Worm (Caenorhabditis elegans) whole organism, L1 larva: Measurements from ENCODE around the gene K12H6.12.
A peak's percentile ranks its signal among the peaks of the same experiment; 100 is the strongest.

Experiments
- C16A3.4 ChIP-seq: fragments of 150-350 bp; optimal IDR thresholded peaks from 2 replicates; lab custom pipeline; 2014; ENCODE audit warnings: missing biosample characterization, missing genetic modification characterization
- F16B12.6 ChIP-seq: fragments of 150-350 bp; optimal IDR thresholded peaks from 2 replicates; lab custom pipeline; 2014; ENCODE audit warnings: missing biosample characterization, missing genetic modification characterization
- ama-1 ChIP-seq: fragments of 150-350 bp; optimal IDR thresholded peaks from 2 replicates; lab custom pipeline; 2014
- blmp-1 ChIP-seq: fragments of 150-350 bp; optimal IDR thresholded peaks from 2 replicates; lab custom pipeline; 2014; ENCODE audit warnings: missing biosample characterization, missing genetic modification characterization
- ceh-8 ChIP-seq: fragments of 200-800 bp; sonication (Bioruptor generic); optimal IDR thresholded peaks from 2 replicates; lab custom pipeline; 2018; ENCODE audit warnings: mild to moderate bottlenecking, missing genetic modification characterization, moderate library complexity, missing compliant biosample characterization
- ceh-88 ChIP-seq: fragments of 200-800 bp; sonication (Bioruptor generic); IDR thresholded peaks from 2 replicates; pipeline ENCODE4 v1.3.6; 2022; ENCODE audit warnings: missing genetic modification characterization, missing compliant biosample characterization
- ceh-90 ChIP-seq: sonication (generic microtip); optimal IDR thresholded peaks from 2 replicates; lab custom pipeline; 2016; ENCODE audit warnings: missing genetic modification characterization, missing compliant biosample characterization
- ces-1 ChIP-seq: fragments of 150-350 bp; optimal IDR thresholded peaks from 2 replicates; lab custom pipeline; 2014; ENCODE audit warnings: missing biosample characterization, missing genetic modification reagents, missing genetic modification characterization
- dpl-1 ChIP-seq, 3 experiments: fragments of 150-350 bp in 2 of 3; sonication (generic microtip) in 1 of 3; optimal IDR thresholded peaks; 2 replicates each; lab custom pipeline; 2014 to 2017; ENCODE audit warnings: missing biosample characterization in 3 of 3, missing genetic modification characterization in 3 of 3, missing genetic modification reagents in 3 of 3
- efl-1 ChIP-seq, 4 experiments: fragments of 150-350 bp; optimal IDR thresholded peaks in 3 of 4; peaks in 1 of 4; 1 replicate in 1 of 4; 2 replicates in 3 of 4; lab custom pipeline; 2014; ENCODE audit warnings: missing biosample characterization in 2 of 4, missing genetic modification characterization in 2 of 4, missing genetic modification reagents in 2 of 4
- efl-3 ChIP-seq: fragments of 200-800 bp; sonication (Bioruptor generic); optimal IDR thresholded peaks from 2 replicates; lab custom pipeline; 2018; ENCODE audit warnings: mild to moderate bottlenecking, missing genetic modification characterization, missing compliant biosample characterization
- egl-13 ChIP-seq: sonication (generic microtip); optimal IDR thresholded peaks from 2 replicates; lab custom pipeline; 2016; ENCODE audit warnings: missing genotype, missing genetic modification reagents, missing genetic modification characterization, missing compliant biosample characterization
- elt-2 ChIP-seq: sonication (generic microtip); optimal IDR thresholded peaks from 2 replicates; lab custom pipeline; 2016; ENCODE audit warnings: missing genetic modification characterization, mild to moderate bottlenecking, inconsistent platforms, missing compliant biosample characterization, missing genetic modification reagents
- elt-3 ChIP-seq, 6 experiments: fragments of 150-350 bp in 1 of 6; sonication (generic microtip); optimal IDR thresholded peaks; 2 replicates each; lab custom pipeline; 2017 to 2018; ENCODE audit warnings: missing biosample characterization in 6 of 6, missing genetic modification characterization in 6 of 6, inconsistent platforms in 1 of 6
- fos-1 ChIP-seq: fragments of 150-350 bp; optimal IDR thresholded peaks from 2 replicates; lab custom pipeline; 2014; ENCODE audit warnings: missing biosample characterization, missing genetic modification characterization
- grh-1 ChIP-seq: fragments of 200-800 bp; sonication (Bioruptor generic); IDR thresholded peaks from 2 replicates; pipeline ENCODE4 v1.3.6; 2022; ENCODE audit warnings: missing genetic modification reagents, missing genetic modification characterization, missing compliant biosample characterization
- hlh-4 ChIP-seq: sonication (generic microtip); optimal IDR thresholded peaks from 2 replicates; lab custom pipeline; 2016; ENCODE audit warnings: mild to moderate bottlenecking, missing genetic modification characterization, missing compliant biosample characterization
- irx-1 ChIP-seq: sonication (generic microtip); optimal IDR thresholded peaks from 2 replicates; lab custom pipeline; 2016; ENCODE audit warnings: missing genetic modification characterization, missing compliant biosample characterization
- isw-1 ChIP-seq: fragments of 200-800 bp; sonication (Bioruptor generic); IDR thresholded peaks from 2 replicates; pipeline ENCODE4 v1.3.6; 2022; ENCODE audit warnings: missing genetic modification characterization, missing compliant biosample characterization
- lin-14 ChIP-seq: fragments of 200-800 bp; sonication (Bioruptor generic); optimal IDR thresholded peaks from 2 replicates; lab custom pipeline; 2018; ENCODE audit warnings: mild to moderate bottlenecking, missing genetic modification characterization, moderate library complexity, missing compliant biosample characterization
- lin-35 ChIP-seq, 2 experiments: fragments of 150-350 bp; optimal IDR thresholded peaks; 2 replicates each; lab custom pipeline; 2014; ENCODE audit warnings: missing biosample characterization in 2 of 2, missing genetic modification characterization in 2 of 2, missing genetic modification reagents in 2 of 2
- lsy-2 ChIP-seq, 2 experiments: fragments of 150-350 bp; optimal IDR thresholded peaks; 2 replicates each; lab custom pipeline; 2014; ENCODE audit warnings: missing biosample characterization in 2 of 2, missing genetic modification characterization in 2 of 2
- mab-9 ChIP-seq: fragments of 200-800 bp; sonication (Bioruptor generic); IDR thresholded peaks from 2 replicates; pipeline ENCODE4 v1.3.6; 2022; ENCODE audit warnings: missing genetic modification reagents, missing genetic modification characterization, missing compliant biosample characterization
- mdl-1 ChIP-seq, 2 experiments: fragments of 150-350 bp; optimal IDR thresholded peaks; 2 replicates each; lab custom pipeline; 2014 to 2017; ENCODE audit warnings: missing biosample characterization in 2 of 2, missing genetic modification characterization in 2 of 2, inconsistent platforms in 1 of 2
- mef-2 ChIP-seq: fragments of 150-350 bp; optimal IDR thresholded peaks from 2 replicates; lab custom pipeline; 2014; ENCODE audit warnings: missing biosample characterization, missing genetic modification characterization
- mep-1 ChIP-seq: fragments of 150-350 bp; optimal IDR thresholded peaks from 2 replicates; lab custom pipeline; 2014; ENCODE audit warnings: missing biosample characterization, missing genetic modification characterization
- nhr-19 ChIP-seq: fragments of 200-800 bp; sonication (Bioruptor generic); conservative IDR thresholded peaks from 2 replicates; pipeline ENCODE4 v1.3.6; 2022; ENCODE audit warnings: missing genetic modification characterization, missing compliant biosample characterization
- nhr-20 ChIP-seq: sonication (generic microtip); optimal IDR thresholded peaks from 2 replicates; lab custom pipeline; 2016; ENCODE audit warnings: mild to moderate bottlenecking, missing genetic modification characterization, missing compliant biosample characterization
- nhr-237 ChIP-seq: fragments of 150-350 bp; optimal IDR thresholded peaks from 2 replicates; lab custom pipeline; 2014; ENCODE audit warnings: missing biosample characterization, missing genetic modification characterization
- nhr-28 ChIP-seq: fragments of 150-350 bp; optimal IDR thresholded peaks from 2 replicates; lab custom pipeline; 2014; ENCODE audit warnings: missing biosample characterization, missing genetic modification characterization
- nhr-47 ChIP-seq: sonication (generic microtip); optimal IDR thresholded peaks from 2 replicates; lab custom pipeline; 2016; ENCODE audit warnings: mild to moderate bottlenecking, missing genetic modification characterization, moderate library complexity, missing compliant biosample characterization
- nhr-71 ChIP-seq: sonication (generic microtip); optimal IDR thresholded peaks from 2 replicates; lab custom pipeline; 2016; ENCODE audit warnings: mild to moderate bottlenecking, missing genetic modification characterization, moderate library complexity, missing compliant biosample characterization
- nhr-76 ChIP-seq: sonication (generic microtip); optimal IDR thresholded peaks from 2 replicates; lab custom pipeline; 2017; ENCODE audit warnings: missing biosample characterization, missing genetic modification characterization
- nhr-77 ChIP-seq: fragments of 150-350 bp; optimal IDR thresholded peaks from 2 replicates; lab custom pipeline; 2014; ENCODE audit warnings: missing biosample characterization, missing genetic modification characterization
- nhr-84 ChIP-seq: sonication (generic microtip); optimal IDR thresholded peaks from 2 replicates; lab custom pipeline; 2017; ENCODE audit warnings: missing biosample characterization, missing genetic modification characterization
- nhr-85 ChIP-seq: sonication (generic microtip); peaks from one replicate; lab custom pipeline; 2016; ENCODE audit warnings: missing genetic modification characterization, inconsistent platforms, missing compliant biosample characterization
- pag-3 ChIP-seq: sonication (generic microtip); optimal IDR thresholded peaks from 2 replicates; lab custom pipeline; 2017; ENCODE audit warnings: missing genetic modification characterization, mild to moderate bottlenecking, missing compliant biosample characterization, antibody characterized with exemption, borderline replicate concordance; ENCODE audit not compliant: insufficient read depth
- rnt-1 ChIP-seq: sonication (generic microtip); optimal IDR thresholded peaks from 2 replicates; lab custom pipeline; 2016; ENCODE audit warnings: mild to moderate bottlenecking, missing genetic modification characterization, moderate library complexity, missing compliant biosample characterization
- snu-23 ChIP-seq: sonication (generic microtip); optimal IDR thresholded peaks from 2 replicates; lab custom pipeline; 2016; ENCODE audit warnings: missing genetic modification characterization, missing compliant biosample characterization
- sox-4 ChIP-seq: sonication (generic microtip); optimal IDR thresholded peaks from 2 replicates; lab custom pipeline; 2016; ENCODE audit warnings: missing genetic modification characterization, missing compliant biosample characterization
- sptf-1 ChIP-seq: fragments of 150-350 bp; optimal IDR thresholded peaks from 2 replicates; lab custom pipeline; 2014; ENCODE audit warnings: missing biosample characterization, missing genetic modification characterization
- sup-37 ChIP-seq: fragments of 200-800 bp; sonication (Bioruptor generic); optimal IDR thresholded peaks from 2 replicates; lab custom pipeline; 2018; ENCODE audit warnings: mild to moderate bottlenecking, missing genetic modification characterization, missing compliant biosample characterization
- swsn-7 ChIP-seq: sonication (generic microtip); optimal IDR thresholded peaks from 2 replicates; lab custom pipeline; 2016; ENCODE audit warnings: missing genetic modification characterization, missing compliant biosample characterization
- tbx-2 ChIP-seq: sonication (generic microtip); optimal IDR thresholded peaks from 2 replicates; lab custom pipeline; 2016; ENCODE audit warnings: missing genetic modification characterization, missing compliant biosample characterization
- tlp-1 ChIP-seq: fragments of 150-350 bp; optimal IDR thresholded peaks from 2 replicates; lab custom pipeline; 2014; ENCODE audit warnings: missing biosample characterization, missing genetic modification characterization
- unc-30 ChIP-seq: sonication (generic microtip); optimal IDR thresholded peaks from 2 replicates; lab custom pipeline; 2017; ENCODE audit warnings: missing biosample characterization, missing genetic modification characterization
- unc-86 ChIP-seq: sonication (generic microtip); optimal IDR thresholded peaks from 2 replicates; lab custom pipeline; 2016; ENCODE audit warnings: missing genetic modification characterization, missing compliant biosample characterization
- unc-98 ChIP-seq: fragments of 200-800 bp; sonication (Bioruptor generic); IDR thresholded peaks from 2 replicates; pipeline ENCODE4 v1.3.6; 2022; ENCODE audit warnings: missing genetic modification characterization, missing compliant biosample characterization
- xbp-1 ChIP-seq: sonication (generic microtip); optimal IDR thresholded peaks from 2 replicates; lab custom pipeline; 2016; ENCODE audit warnings: missing genetic modification characterization, missing compliant biosample characterization
- ztf-4 ChIP-seq: fragments of 150-350 bp; optimal IDR thresholded peaks from 2 replicates; lab custom pipeline; 2014; ENCODE audit warnings: missing biosample characterization, missing genetic modification characterization

K12H6.12 gene

DNA sequence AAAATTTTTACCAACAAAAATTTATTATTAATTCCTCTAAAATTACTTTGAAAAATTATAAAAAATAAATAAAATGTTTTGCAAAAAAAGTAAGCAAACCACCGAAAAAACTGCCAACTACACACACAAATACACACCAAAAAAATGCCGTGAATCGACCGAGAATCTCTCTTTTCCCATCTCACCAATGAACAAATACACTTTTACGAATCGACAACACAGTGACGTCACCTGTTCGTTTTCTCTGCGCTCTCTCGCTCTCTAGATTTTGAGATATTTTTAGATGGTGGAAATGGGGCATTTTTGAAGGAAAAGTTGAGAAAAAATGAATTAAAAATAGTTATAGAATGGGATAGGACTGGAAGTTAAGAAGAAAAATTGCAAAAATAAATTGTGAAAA, 24.1 kb downstream of the K12H6.12 start (continued):
- TF ChIP-seq ceh-8 (no peak), efl-1 (optimal IDR thresholded peaks at IDR 0.05; lab: Kevin White, UChicago) (peak; percentile 13 to 36), efl-1 (GFP tag; optimal IDR thresholded peaks at IDR 0.05 in 1 of 2; lab: Kevin White, UChicago) (no peak), ztf-4 (tag; lab: Kevin White, UChicago) (no peak), mep-1 (tag; lab: Kevin White, UChicago) (peak; percentile 48), ceh-90 (tag; lab: Kevin White, UChicago) (no peak), egl-13 (tag; lab: Kevin White, UChicago) (no peak), snu-23 (GFP tag; lab: Kevin White, UChicago) (peak; percentile 33), elt-2 (tag; lab: Kevin White, UChicago) (no peak), C16A3.4 (tag; lab: Kevin White, UChicago) (no peak), sptf-1 (tag; lab: Kevin White, UChicago) (no peak), swsn-7 (tag; lab: Kevin White, UChicago) (peak; percentile 10), F16B12.6 (tag; lab: Kevin White, UChicago) (no peak), tbx-2 (tag; lab: Kevin White, UChicago) (peak; percentile 28), nhr-85 (tag; lab: Kevin White, UChicago) (peak; percentile 61), efl-3 (GFP tag; lab: Kevin White, UChicago) (no peak), unc-86 (no peak), hlh-4 (tag; lab: Kevin White, UChicago) (no peak), mef-2 (tag; lab: Kevin White, UChicago) (peak; percentile 43), nhr-28 (tag; lab: Kevin White, UChicago) (no peak), pag-3 (tag; lab: Kevin White, UChicago) (no peak), nhr-76 (tag; lab: Kevin White, UChicago) (no peak), sup-37 (GFP tag; lab: Kevin White, UChicago) (no peak), sox-4 (no peak), nhr-20 (tag; lab: Kevin White, UChicago) (peak; percentile 44), nhr-71 (tag; lab: Kevin White, UChicago) (peak; percentile 52), lin-14 (GFP tag; lab: Kevin White, UChicago) (peak; percentile 77), grh-1 (GFP tag; lab: Robert Waterston, UW) (no peak), mab-9 (GFP tag; lab: Robert Waterston, UW) (no peak), xbp-1 (tag; lab: Kevin White, UChicago) (peak; percentile 7), nhr-84 (no peak), tlp-1 (tag; lab: Kevin White, UChicago) (no peak)

DNA sequence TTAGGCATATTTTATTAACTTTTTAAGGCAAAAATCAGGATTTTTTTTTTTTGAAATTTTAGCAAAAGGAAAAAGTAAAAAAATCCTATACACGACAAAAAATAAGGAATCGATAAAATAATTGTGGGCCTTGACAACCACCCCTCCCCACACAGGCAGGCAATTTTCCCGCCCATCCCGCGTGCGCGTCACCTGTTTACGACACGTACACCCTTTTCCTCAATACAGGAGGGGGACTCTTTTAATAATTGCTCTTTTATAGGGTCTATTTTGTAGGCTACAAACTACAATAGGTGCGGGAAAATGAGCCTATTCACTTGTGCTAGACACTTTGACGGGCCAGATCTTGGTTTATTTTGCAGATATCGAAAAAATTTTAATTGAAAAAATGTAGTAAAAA, 24.6 kb downstream of the K12H6.12 start:
- TF ChIP-seq rnt-1 (tag; lab: Kevin White, UChicago) (peak; percentile 13), nhr-85 (tag; lab: Kevin White, UChicago) (peak; percentile 27), nhr-84 (no peak)

DNA sequence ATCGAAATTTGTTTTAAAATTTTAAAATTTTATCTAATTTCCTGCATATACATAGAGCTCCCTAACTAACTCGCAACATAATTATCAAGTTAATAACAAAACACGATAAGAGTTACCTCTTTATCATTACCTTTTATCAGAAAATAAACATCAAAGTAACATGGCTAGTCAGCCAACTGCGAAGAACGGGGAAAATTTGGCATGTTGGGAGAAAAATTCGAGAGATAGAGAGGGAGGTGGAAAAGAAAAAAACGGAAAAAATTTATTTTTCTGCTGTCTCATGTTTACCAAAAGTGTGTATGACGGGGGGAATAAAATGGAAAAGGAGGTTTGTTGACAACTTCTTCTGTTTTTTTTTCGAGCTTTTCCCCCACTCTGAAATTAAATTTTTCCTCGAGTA, 26.1 kb downstream of the K12H6.12 start:
- TF ChIP-seq nhr-84 (no peak), ama-1 (lab: Kevin White, UChicago) (no peak), lsy-2 (tag; optimal IDR thresholded peaks at IDR 0.05; lab: Kevin White, UChicago) (no peak), dpl-1 (GFP tag; optimal IDR thresholded peaks at IDR 0.05; lab: Kevin White, UChicago) (peak in 1 of 3 experiments; percentile 4), grh-1 (GFP tag; lab: Robert Waterston, UW) (no peak), elt-2 (tag; lab: Kevin White, UChicago) (peak; percentile 83), nhr-19 (GFP tag; lab: Robert Waterston, UW) (no peak), mdl-1 (tag; optimal IDR thresholded peaks at IDR 0.05; lab: Kevin White, UChicago) (no peak), ceh-88 (GFP tag; lab: Robert Waterston, UW) (no peak), nhr-47 (no peak), blmp-1 (tag; lab: Kevin White, UChicago) (peak; percentile 0), mef-2 (tag; lab: Kevin White, UChicago) (no peak), nhr-237 (tag; lab: Kevin White, UChicago) (no peak), unc-30 (tag; lab: Kevin White, UChicago) (no peak), irx-1 (tag; lab: Kevin White, UChicago) (no peak), lin-35 (GFP tag; optimal IDR thresholded peaks at IDR 0.05; lab: Kevin White, UChicago) (peak in 1 of 2 experiments; percentile 44), elt-3 (tag; optimal IDR thresholded peaks at IDR 0.05; lab: Kevin White, UChicago) (peak in 1 of 6 experiments; percentile 53), fos-1 (no peak), unc-98 (GFP tag; lab: Robert Waterston, UW) (no peak), mep-1 (tag; lab: Kevin White, UChicago) (no peak), nhr-77 (no peak), ces-1 (GFP tag; lab: Kevin White, UChicago) (no peak), isw-1 (GFP tag; lab: Robert Waterston, UW) (no peak), efl-1 (optimal IDR thresholded peaks at IDR 0.05; lab: Kevin White, UChicago) (no peak), efl-1 (GFP tag; optimal IDR thresholded peaks at IDR 0.05 in 1 of 2; lab: Kevin White, UChicago) (peak in 1 of 2 experiments; percentile 77), nhr-20 (tag; lab: Kevin White, UChicago) (peak; percentile 20)
